Worm (Caenorhabditis elegans) whole organism, L3 larva: ENCODE data around the gene gpla-1.

Experiments used
- R02D3.7 ChIP-seq: fragments of 150-350 bp; optimal IDR thresholded peaks from 2 replicates; lab custom pipeline; 2014; ENCODE audit warnings: missing biosample characterization, missing genetic modification characterization
- ZK546.5 ChIP-seq: sonication (generic microtip); optimal IDR thresholded peaks from 2 replicates; lab custom pipeline; 2017; ENCODE audit warnings: missing biosample characterization, missing genetic modification characterization
- aly-2 ChIP-seq: fragments of 150-350 bp; optimal IDR thresholded peaks from 2 replicates; lab custom pipeline; 2014; ENCODE audit warnings: missing biosample characterization, missing genetic modification characterization
- ama-1 ChIP-seq: fragments of 150-350 bp; optimal IDR thresholded peaks from 2 replicates; lab custom pipeline; 2018
- ceh-28 ChIP-seq: fragments of 150-350 bp; optimal IDR thresholded peaks from 2 replicates; lab custom pipeline; 2014; ENCODE audit warnings: missing biosample characterization, missing genetic modification reagents, missing genetic modification characterization
- daf-12 ChIP-seq: fragments of 150-350 bp; optimal IDR thresholded peaks from 2 replicates; lab custom pipeline; 2014; ENCODE audit warnings: missing biosample characterization, missing genetic modification reagents, missing genetic modification characterization
- egl-27 ChIP-seq: sonication (generic microtip); optimal IDR thresholded peaks from 4 replicates; lab custom pipeline; 2017; ENCODE audit warnings: missing biosample characterization, missing genetic modification reagents, missing genetic modification characterization
- egl-5 ChIP-seq: fragments of 150-350 bp; optimal IDR thresholded peaks from 2 replicates; lab custom pipeline; 2017; ENCODE audit warnings: missing biosample characterization, missing genetic modification reagents, missing genetic modification characterization, inconsistent platforms
- elt-1 ChIP-seq: fragments of 150-350 bp; optimal IDR thresholded peaks from 2 replicates; lab custom pipeline; 2014; ENCODE audit warnings: missing biosample characterization, missing genetic modification characterization
- elt-2 ChIP-seq: sonication (generic microtip); optimal IDR thresholded peaks from 2 replicates; lab custom pipeline; 2016; ENCODE audit warnings: missing genetic modification reagents, mild to moderate bottlenecking, missing genetic modification characterization, missing compliant biosample characterization
- elt-3 ChIP-seq, 3 experiments: fragments of 150-350 bp in 1 of 3; sonication (generic microtip) in 2 of 3; optimal IDR thresholded peaks; 2 replicates in 2 of 3; 4 replicates in 1 of 3; lab custom pipeline; 2014 to 2017; ENCODE audit warnings: missing biosample characterization in 3 of 3, missing genetic modification characterization in 3 of 3
- eor-1 ChIP-seq, 2 experiments: fragments of 150-350 bp; optimal IDR thresholded peaks; 2 replicates each; lab custom pipeline; 2014 to 2018; ENCODE audit warnings: missing biosample characterization in 2 of 2, missing genetic modification characterization in 2 of 2
- fkh-10 ChIP-seq: sonication (generic microtip); optimal IDR thresholded peaks from 2 replicates; lab custom pipeline; 2017; ENCODE audit warnings: missing biosample characterization, missing genetic modification reagents, missing genetic modification characterization
- fos-1 ChIP-seq: fragments of 150-350 bp; optimal IDR thresholded peaks from 2 replicates; lab custom pipeline; 2014; ENCODE audit warnings: missing biosample characterization, missing genetic modification characterization
- jun-1 ChIP-seq: fragments of 150-350 bp; optimal IDR thresholded peaks from 2 replicates; lab custom pipeline; 2014; ENCODE audit warnings: missing biosample characterization, missing genetic modification reagents, missing genetic modification characterization
- lin-15B ChIP-seq: fragments of 150-350 bp; optimal IDR thresholded peaks from 2 replicates; lab custom pipeline; 2014; ENCODE audit warnings: missing biosample characterization, missing genetic modification characterization
- lsy-12 ChIP-seq: sonication (generic microtip); optimal IDR thresholded peaks from 2 replicates; lab custom pipeline; 2016; ENCODE audit warnings: mild to moderate bottlenecking, missing genetic modification characterization, missing compliant biosample characterization
- mdl-1 ChIP-seq: fragments of 150-350 bp; optimal IDR thresholded peaks from 2 replicates; lab custom pipeline; 2014; ENCODE audit warnings: missing biosample characterization, missing genetic modification characterization
- nhr-11 ChIP-seq: fragments of 150-350 bp; optimal IDR thresholded peaks from 2 replicates; lab custom pipeline; 2014; ENCODE audit warnings: missing biosample characterization, missing genetic modification characterization
- nhr-12 ChIP-seq: fragments of 150-350 bp; optimal IDR thresholded peaks from 2 replicates; lab custom pipeline; 2014; ENCODE audit warnings: missing biosample characterization, missing genetic modification characterization
- nhr-23 ChIP-seq: fragments of 150-350 bp; optimal IDR thresholded peaks from 2 replicates; lab custom pipeline; 2014; ENCODE audit warnings: missing biosample characterization, missing genetic modification reagents, missing genetic modification characterization
- nhr-237 ChIP-seq: fragments of 150-350 bp; optimal IDR thresholded peaks from 2 replicates; lab custom pipeline; 2014; ENCODE audit warnings: missing biosample characterization, missing genetic modification characterization
- nhr-25 ChIP-seq: sonication (generic microtip); optimal IDR thresholded peaks from 2 replicates; lab custom pipeline; 2017; ENCODE audit warnings: missing biosample characterization, missing genetic modification characterization
- nhr-43 ChIP-seq: sonication (generic microtip); optimal IDR thresholded peaks from 2 replicates; lab custom pipeline; 2016; ENCODE audit warnings: mild to moderate bottlenecking, missing genetic modification characterization, missing compliant biosample characterization; ENCODE audit not compliant: poor library complexity, severe bottlenecking
- nhr-67 ChIP-seq: fragments of 150-350 bp; optimal IDR thresholded peaks from 2 replicates; lab custom pipeline; 2014; ENCODE audit warnings: missing biosample characterization, missing genetic modification characterization
- nhr-76 ChIP-seq: fragments of 150-350 bp; sonication (generic microtip); optimal IDR thresholded peaks from 5 replicates; lab custom pipeline; 2014; ENCODE audit warnings: missing biosample characterization, missing genetic modification characterization
- nhr-77 ChIP-seq: fragments of 150-350 bp; optimal IDR thresholded peaks from 2 replicates; lab custom pipeline; 2014; ENCODE audit warnings: missing biosample characterization, missing genetic modification characterization
- pha-4 ChIP-seq: fragments of 150-350 bp; optimal IDR thresholded peaks from 2 replicates; lab custom pipeline; 2014; ENCODE audit warnings: missing biosample characterization, missing genetic modification reagents, missing genetic modification characterization
- pqm-1 ChIP-seq: fragments of 150-350 bp; optimal IDR thresholded peaks from 2 replicates; lab custom pipeline; 2017; ENCODE audit warnings: missing biosample characterization, missing genetic modification characterization, inconsistent platforms
- sea-2 ChIP-seq: fragments of 150-350 bp; sonication (generic microtip); optimal IDR thresholded peaks from 4 replicates; lab custom pipeline; 2014; ENCODE audit warnings: missing biosample characterization, missing genetic modification reagents, missing genetic modification characterization
- skn-1 ChIP-seq: fragments of 150-350 bp; optimal IDR thresholded peaks from 2 replicates; lab custom pipeline; 2014; ENCODE audit warnings: missing biosample characterization, missing genetic modification characterization
- snpc-4 ChIP-seq: fragments of 150-350 bp; optimal IDR thresholded peaks from 2 replicates; lab custom pipeline; 2014; ENCODE audit warnings: missing biosample characterization, missing genetic modification characterization
- tbx-2 ChIP-seq: sonication (generic microtip); optimal IDR thresholded peaks from 2 replicates; lab custom pipeline; 2016; ENCODE audit warnings: mild to moderate bottlenecking, missing genetic modification characterization, missing compliant biosample characterization
- unc-39 ChIP-seq: sonication (generic microtip); optimal IDR thresholded peaks from 4 replicates; lab custom pipeline; 2017; ENCODE audit warnings: missing biosample characterization, missing genetic modification characterization
- unc-62 ChIP-seq: fragments of 150-350 bp; sonication (generic microtip); optimal IDR thresholded peaks from 4 replicates; lab custom pipeline; 2014; ENCODE audit warnings: missing biosample characterization, missing genetic modification reagents, missing genetic modification characterization
- zag-1 ChIP-seq: fragments of 150-350 bp; optimal IDR thresholded peaks from 2 replicates; lab custom pipeline; 2014; ENCODE audit warnings: missing biosample characterization, missing genetic modification characterization
- ztf-11 ChIP-seq: fragments of 150-350 bp; optimal IDR thresholded peaks from 2 replicates; lab custom pipeline; 2014; ENCODE audit warnings: missing biosample characterization, missing genetic modification characterization
- ztf-4 ChIP-seq: fragments of 150-350 bp; optimal IDR thresholded peaks from 2 replicates; lab custom pipeline; 2014; ENCODE audit warnings: missing biosample characterization, missing genetic modification characterization

gpla-1 gene

ce11 chrV:11978179-11978578, 40.6 kb upstream of the gpla-1 start, which contains the start of gene mif-2:
TSS of gene mif-2 (minus strand) at chrV:11978459.
- no peak for TF ChIP-seq fos-1 (tag; lab: Kevin White, UChicago)
- TF ChIP-seq mdl-1 (tag; lab: Kevin White, UChicago): no peak
- no peak for TF ChIP-seq jun-1 (tag; lab: Kevin White, UChicago)
- TF ChIP-seq nhr-43: no peak
- no peak for TF ChIP-seq ZK546.5 (tag; lab: Kevin White, UChicago)
- no peak for TF ChIP-seq lin-15B (tag; lab: Kevin White, UChicago)
- no peak for TF ChIP-seq skn-1 (tag; lab: Kevin White, UChicago)
- TF ChIP-seq R02D3.7: no peak
- no peak for TF ChIP-seq elt-3 (tag; optimal IDR thresholded peaks at IDR 0.05; lab: Kevin White, UChicago)
- TF ChIP-seq fkh-10 (GFP tag; lab: Kevin White, UChicago): no peak
- TF ChIP-seq nhr-237 (tag; lab: Kevin White, UChicago): no peak
- TF ChIP-seq egl-5: no peak
- TF ChIP-seq nhr-76 (tag; lab: Kevin White, UChicago): no peak
- no peak for TF ChIP-seq ztf-4
- TF ChIP-seq nhr-25 (tag; lab: Kevin White, UChicago): no peak
- TF ChIP-seq zag-1 (tag; lab: Kevin White, UChicago): no peak

DNA sequence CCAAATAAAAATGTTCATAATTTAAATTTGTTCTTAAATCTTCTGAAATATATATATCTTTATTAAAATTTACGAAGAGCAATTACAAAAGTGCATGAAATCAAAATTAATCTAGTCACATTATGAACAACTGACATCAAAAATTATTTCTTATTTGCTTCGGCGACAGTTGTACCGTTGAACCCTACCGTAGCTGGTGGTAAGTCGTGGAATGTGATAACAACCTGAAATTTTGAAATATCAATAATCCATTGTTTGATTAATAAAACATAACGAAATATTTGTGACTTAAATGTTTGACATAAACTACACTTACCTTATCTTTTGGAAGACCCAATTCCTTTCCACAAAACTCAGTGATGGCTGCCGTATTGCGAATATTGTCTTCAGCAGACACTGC, 39.1 kb upstream of the gpla-1 start:
- TF ChIP-seq eor-1 (tag; optimal IDR thresholded peaks at IDR 0.05; lab: Kevin White, UChicago) (no peak), nhr-25 (tag; lab: Kevin White, UChicago) (no peak), ztf-4 (no peak), ZK546.5 (tag; lab: Kevin White, UChicago) (no peak), zag-1 (tag; lab: Kevin White, UChicago) (no peak), unc-62 (GFP tag; lab: Kevin White, UChicago) (no peak), snpc-4 (tag; lab: Kevin White, UChicago) (no peak), daf-12 (tag; lab: Kevin White, UChicago) (no peak), elt-2 (tag; lab: Kevin White, UChicago) (peak; percentile 91), egl-5 (no peak), elt-3 (tag; optimal IDR thresholded peaks at IDR 0.05; lab: Kevin White, UChicago) (no peak), R02D3.7 (no peak), pqm-1 (tag; lab: Kevin White, UChicago) (peak; percentile 85), egl-27 (tag; lab: Kevin White, UChicago) (no peak), pha-4 (tag; lab: Kevin White, UChicago) (no peak), aly-2 (tag; lab: Kevin White, UChicago) (no peak), jun-1 (tag; lab: Kevin White, UChicago) (peak; percentile 68)

- TF ChIP-seq pha-4 (tag; lab: Kevin White, UChicago) (peak; percentile 21), jun-1 (tag; lab: Kevin White, UChicago) (peak; percentile 71), snpc-4 (tag; lab: Kevin White, UChicago) (no peak), pqm-1 (tag; lab: Kevin White, UChicago) (peak; percentile 86), unc-39 (tag; lab: Kevin White, UChicago) (no peak), elt-2 (tag; lab: Kevin White, UChicago) (peak; percentile 99)
- TF ChIP-seq, all 47 proteins: peak for 4
Observed at ce11 chrV:11975233-11975632, 37.6 kb upstream of the gpla-1 start, which contains the start of gene cpr-1. TSS of gene cpr-1 (plus strand) at chrV:11975551.

DNA sequence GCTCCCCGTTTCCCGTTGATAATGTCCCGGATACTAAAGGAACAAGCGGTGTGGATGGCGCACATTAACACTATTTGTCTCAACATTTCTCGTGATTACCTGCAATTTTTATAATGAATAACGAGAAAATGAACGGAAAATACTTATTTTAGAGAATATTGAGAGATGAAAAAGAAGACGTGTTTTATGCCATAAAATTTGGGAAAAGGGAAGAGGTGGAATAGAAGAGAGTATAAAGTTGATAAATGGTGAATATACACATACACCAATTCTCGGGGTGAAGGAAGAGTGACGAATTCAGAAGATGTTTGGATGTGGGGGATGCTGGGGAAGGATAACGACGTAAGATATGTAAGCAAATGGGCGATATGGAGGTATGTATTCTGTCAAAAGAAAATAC, 27.1 kb upstream of the gpla-1 start, which contains the start of gene F58H1.7:
Gene F58H1.7 (minus strand): TSS at position 101 of the 400 bp plus-strand sequence.
- TF ChIP-seq nhr-25 (tag; lab: Kevin White, UChicago): no peak
- TF ChIP-seq ama-1 (lab: Kevin White, UChicago): no peak
- no peak for TF ChIP-seq lsy-12
- TF ChIP-seq egl-5: no peak
- no peak for TF ChIP-seq ztf-11
- TF ChIP-seq nhr-237 (tag; lab: Kevin White, UChicago): no peak
- TF ChIP-seq nhr-77: no peak
- no peak for TF ChIP-seq elt-1 (tag; lab: Kevin White, UChicago)
- TF ChIP-seq sea-2 (GFP tag; lab: Kevin White, UChicago): no peak
- no peak for TF ChIP-seq nhr-23 (tag; lab: Kevin White, UChicago)
- TF ChIP-seq ceh-28 (tag; lab: Kevin White, UChicago): no peak
- TF ChIP-seq nhr-12 (tag; lab: Kevin White, UChicago): no peak
- no peak for TF ChIP-seq aly-2 (tag; lab: Kevin White, UChicago)
- no peak for TF ChIP-seq tbx-2 (tag; lab: Kevin White, UChicago)
- no peak for TF ChIP-seq fos-1 (tag; lab: Kevin White, UChicago)
- TF ChIP-seq jun-1 (tag; lab: Kevin White, UChicago): no peak
- TF ChIP-seq ZK546.5 (tag; lab: Kevin White, UChicago): no peak
- no peak for TF ChIP-seq nhr-67
- no peak for TF ChIP-seq nhr-76 (tag; lab: Kevin White, UChicago)
- TF ChIP-seq nhr-11 (tag; lab: Kevin White, UChicago): no peak
